Worm (Caenorhabditis elegans): ENCODE data around the gene iglr-2.

DNA sequence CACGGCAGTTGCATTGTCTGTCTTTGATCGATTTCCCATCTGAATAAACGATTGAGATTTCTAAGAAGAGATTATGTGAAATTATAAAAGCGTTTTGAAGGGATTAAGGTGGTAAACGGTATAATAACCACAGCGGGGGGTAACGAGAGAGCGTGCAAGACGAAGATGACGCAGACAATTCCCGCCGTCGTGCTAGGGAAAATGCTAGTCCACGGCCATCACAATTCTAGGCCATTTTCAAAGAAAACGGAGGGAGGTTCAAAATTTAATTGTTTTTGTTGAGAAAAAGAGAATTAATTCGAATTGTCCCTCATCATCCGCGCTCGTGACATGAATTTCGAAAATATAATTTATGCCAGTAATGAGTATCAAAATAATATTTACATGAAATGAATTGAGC lies 12.0 kb downstream of the iglr-2 start, which contains the start of gene F10E9.11:
- TF ChIP-seq mcd-1 (GFP tag; IDR thresholded peaks at IDR 0.05) (peak; percentile 71), hsf-1 (GFP tag; IDR thresholded peaks at IDR 0.05) (0 out of 2 replicates have a peak, but pooled peaks have one; percentile 5), ama-1 (optimal IDR thresholded peaks at IDR 0.05) (no peak), ama-1 (GFP tag; optimal IDR thresholded peaks at IDR 0.05) (no peak), fkh-3 (tag; optimal IDR thresholded peaks at IDR 0.05) (no peak), nfyb-1 (GFP tag; IDR thresholded peaks at IDR 0.05) (peak; percentile 64), F23B12.7 (tag; optimal IDR thresholded peaks at IDR 0.05; ENCODE audit: insufficient read depth) (peak; percentile 39), B0019.2 (GFP tag; conservative IDR thresholded peaks at IDR 0.05) (peak; percentile 74)

All from whole organism, young adult.